Worm (Caenorhabditis elegans): ENCODE data around the gene C29E4.14.

DNA sequence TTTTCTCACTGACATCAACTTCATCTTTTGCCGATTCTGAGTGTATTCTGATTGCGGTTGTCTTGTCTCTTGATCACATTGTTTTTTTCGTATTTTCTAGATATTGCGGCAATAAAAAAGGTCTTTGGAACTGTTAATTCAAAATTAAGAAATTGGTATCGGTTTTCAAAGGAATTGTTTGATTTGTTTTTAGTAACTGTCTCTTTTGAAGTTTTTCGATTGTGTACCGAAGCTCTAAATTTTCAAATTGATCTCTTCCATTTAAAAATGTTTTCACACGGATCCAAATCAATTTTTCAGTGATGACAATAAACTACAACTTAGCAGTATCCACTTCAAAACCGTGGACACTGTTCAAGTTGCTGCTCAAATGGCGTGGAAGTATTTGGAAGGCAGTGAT is 19.2 kb upstream of the C29E4.14 start, which contains the start of gene best-24:
- no peak for TF ChIP-seq lin-39 (tag; optimal IDR thresholded peaks at IDR 0.05)
- no peak for TF ChIP-seq nhr-85 (tag)
